Fruit fly (Drosophila melanogaster): ENCODE results near the gene CG6769.

Gene CG6769

dm6 chrX:17880269-17880889, 19.6 kb downstream of the CG6769 start (continued):
- TF ChIP-seq gcm2 (GFP tag; optimal IDR thresholded peaks at IDR 0.05) (peak; percentile 92), CG3847 (GFP tag; IDR thresholded peaks at IDR 0.05) (peak; percentile 95), CG12299 (tag; optimal IDR thresholded peaks at IDR 0.05) (peak; percentile 93), CG2129 (GFP tag; IDR thresholded peaks at IDR 0.05; ENCODE audit: partially characterized antibody) (no peak), CG7839 (tag; optimal IDR thresholded peaks at IDR 0.05) (peak; percentile 97), bowl (GFP tag; IDR thresholded peaks at IDR 0.05) (peak; percentile 86), CG2199 (GFP tag; IDR thresholded peaks at IDR 0.05) (no peak), CG11695 (GFP tag; IDR thresholded peaks at IDR 0.05) (peak; percentile 93), Lhr (GFP tag; optimal IDR thresholded peaks at IDR 0.05) (peak; percentile 77), oc (tag; optimal IDR thresholded peaks at IDR 0.05) (peak; percentile 97), br (optimal IDR thresholded peaks at IDR 0.05) (no peak), pros (GFP tag; optimal IDR thresholded peaks at IDR 0.05) (peak; percentile 58), klu (GFP tag; IDR thresholded peaks at IDR 0.05) (peak; percentile 93), lilli (GFP tag; optimal IDR thresholded peaks at IDR 0.05) (peak; percentile 98), Adf1 (GFP tag; IDR thresholded peaks at IDR 0.05) (peak; percentile 81), jumu (GFP tag; optimal IDR thresholded peaks at IDR 0.05) (peak; percentile 97), fru (optimal IDR thresholded peaks at IDR 0.05) (no peak), wor (GFP tag; IDR thresholded peaks at IDR 0.05) (peak; percentile 90), CG8281 (tag; optimal IDR thresholded peaks at IDR 0.05) (peak; percentile 85), CG2116 (GFP tag; optimal IDR thresholded peaks at IDR 0.05) (peak; percentile 50), CG43689 (GFP tag; IDR thresholded peaks at IDR 0.05) (peak; percentile 94), gcm (GFP tag; optimal IDR thresholded peaks at IDR 0.05) (peak; percentile 90), CG1832 (GFP tag; optimal IDR thresholded peaks at IDR 0.05) (no peak), emc (GFP tag; optimal IDR thresholded peaks at IDR 0.05) (peak; percentile 79), CG12769 (tag; optimal IDR thresholded peaks at IDR 0.05) (peak; percentile 99), esg (GFP tag; conservative IDR thresholded peaks at IDR 0.05) (peak; percentile 94), CG34224 (GFP tag; IDR thresholded peaks at IDR 0.05; ENCODE audit: partially characterized antibody) (no peak), bcd (GFP tag; optimal IDR thresholded peaks at IDR 0.05) (peak; percentile 93), ATbp (GFP tag; optimal IDR thresholded peaks at IDR 0.05) (peak; percentile 96), crc (GFP tag; optimal IDR thresholded peaks at IDR 0.05) (peak; percentile 94), en (GFP tag; optimal IDR thresholded peaks at IDR 0.05) (peak; percentile 88), ci (GFP tag; IDR thresholded peaks at IDR 0.05) (peak; percentile 98), Optix (GFP tag; IDR thresholded peaks at IDR 0.05) (peak; percentile 92), Fer2 (tag; optimal IDR thresholded peaks at IDR 0.05) (peak; percentile 92), sr (GFP tag; IDR thresholded peaks at IDR 0.05) (peak; percentile 69; the same call in 2 of the 3 replicates), CG10979 (tag; optimal IDR thresholded peaks at IDR 0.05) (peak; percentile 85), GATAe (GFP tag; conservative IDR thresholded peaks at IDR 0.05) (peak; percentile 84), dimm (GFP tag; IDR thresholded peaks at IDR 0.05) (peak; percentile 87), Atf-2 (GFP tag; optimal IDR thresholded peaks at IDR 0.05) (peak; percentile 92), CG18599 (GFP tag; optimal IDR thresholded peaks at IDR 0.05) (peak; percentile 95), gce (GFP tag; IDR thresholded peaks at IDR 0.05) (peak; percentile 87), sqz (GFP tag; optimal IDR thresholded peaks at IDR 0.05) (peak; percentile 88), CG17612 (GFP tag; IDR thresholded peaks at IDR 0.05) (peak; percentile 92), Hr78 (GFP tag; optimal IDR thresholded peaks at IDR 0.05) (peak in 1 of 2 experiments; percentile 86), Dip3 (GFP tag; optimal IDR thresholded peaks at IDR 0.05) (peak; percentile 97), CG32772 (GFP tag; IDR thresholded peaks at IDR 0.05) (peak; percentile 97), kah (GFP tag; optimal IDR thresholded peaks at IDR 0.05) (peak; percentile 78), CG6683 (GFP tag; optimal IDR thresholded peaks at IDR 0.05) (peak; percentile 71), CG13894 (tag; optimal IDR thresholded peaks at IDR 0.05) (peak; percentile 93), CG3407 (GFP tag; optimal IDR thresholded peaks at IDR 0.05) (peak; percentile 90)

Data from whole organism, embryonic.